Worm (Caenorhabditis elegans) whole organism, L3 larva: ENCODE measurements around the gene F53H4.4.
A peak's percentile ranks its signal among the peaks of the same experiment; 100 is the strongest.

Experiments
- R02D3.7 ChIP-seq: fragments of 150-350 bp; optimal IDR thresholded peaks from 2 replicates; lab custom pipeline; 2014; ENCODE audit warnings: missing biosample characterization, missing genetic modification characterization
- ZK546.5 ChIP-seq: sonication (generic microtip); optimal IDR thresholded peaks from 2 replicates; lab custom pipeline; 2017; ENCODE audit warnings: missing biosample characterization, missing genetic modification characterization
- aly-2 ChIP-seq: fragments of 150-350 bp; optimal IDR thresholded peaks from 2 replicates; lab custom pipeline; 2014; ENCODE audit warnings: missing biosample characterization, missing genetic modification characterization
- ama-1 ChIP-seq: fragments of 150-350 bp; optimal IDR thresholded peaks from 2 replicates; lab custom pipeline; 2018
- ceh-16 ChIP-seq: sonication (generic microtip); optimal IDR thresholded peaks from 2 replicates; lab custom pipeline; 2017; ENCODE audit warnings: missing biosample characterization, missing genetic modification characterization
- ceh-82 ChIP-seq: fragments of 150-350 bp; optimal IDR thresholded peaks from 2 replicates; lab custom pipeline; 2014; ENCODE audit warnings: missing biosample characterization, missing genetic modification characterization
- daf-12 ChIP-seq: fragments of 150-350 bp; optimal IDR thresholded peaks from 2 replicates; lab custom pipeline; 2014; ENCODE audit warnings: missing biosample characterization, missing genetic modification reagents, missing genetic modification characterization
- egl-5 ChIP-seq: fragments of 150-350 bp; optimal IDR thresholded peaks from 2 replicates; lab custom pipeline; 2017; ENCODE audit warnings: missing biosample characterization, missing genetic modification reagents, missing genetic modification characterization, inconsistent platforms
- elt-1 ChIP-seq: fragments of 150-350 bp; optimal IDR thresholded peaks from 2 replicates; lab custom pipeline; 2014; ENCODE audit warnings: missing biosample characterization, missing genetic modification characterization
- elt-2 ChIP-seq: sonication (generic microtip); optimal IDR thresholded peaks from 2 replicates; lab custom pipeline; 2016; ENCODE audit warnings: missing genetic modification reagents, mild to moderate bottlenecking, missing genetic modification characterization, missing compliant biosample characterization
- elt-3 ChIP-seq, 3 experiments: fragments of 150-350 bp in 1 of 3; sonication (generic microtip) in 2 of 3; optimal IDR thresholded peaks; 2 replicates in 2 of 3; 4 replicates in 1 of 3; lab custom pipeline; 2014 to 2017; ENCODE audit warnings: missing biosample characterization in 3 of 3, missing genetic modification characterization in 3 of 3
- eor-1 ChIP-seq, 2 experiments: fragments of 150-350 bp; optimal IDR thresholded peaks; 2 replicates each; lab custom pipeline; 2014 to 2018; ENCODE audit warnings: missing biosample characterization in 2 of 2, missing genetic modification characterization in 2 of 2
- fkh-2 ChIP-seq: fragments of 150-350 bp; optimal IDR thresholded peaks from 2 replicates; lab custom pipeline; 2014; ENCODE audit warnings: missing biosample characterization, missing genetic modification reagents, missing genetic modification characterization
- fos-1 ChIP-seq: fragments of 150-350 bp; optimal IDR thresholded peaks from 2 replicates; lab custom pipeline; 2014; ENCODE audit warnings: missing biosample characterization, missing genetic modification characterization
- hmg-11 ChIP-seq: sonication (generic microtip); optimal IDR thresholded peaks from 2 replicates; lab custom pipeline; 2016; ENCODE audit warnings: missing genetic modification characterization, missing compliant biosample characterization
- jun-1 ChIP-seq: fragments of 150-350 bp; optimal IDR thresholded peaks from 2 replicates; lab custom pipeline; 2014; ENCODE audit warnings: missing biosample characterization, missing genetic modification reagents, missing genetic modification characterization
- lin-15B ChIP-seq: fragments of 150-350 bp; optimal IDR thresholded peaks from 2 replicates; lab custom pipeline; 2014; ENCODE audit warnings: missing biosample characterization, missing genetic modification characterization
- lin-39 ChIP-seq: fragments of 150-350 bp; optimal IDR thresholded peaks from 2 replicates; lab custom pipeline; 2018; ENCODE audit warnings: missing biosample characterization, missing genetic modification reagents, missing genetic modification characterization
- lsy-12 ChIP-seq: sonication (generic microtip); optimal IDR thresholded peaks from 2 replicates; lab custom pipeline; 2016; ENCODE audit warnings: mild to moderate bottlenecking, missing genetic modification characterization, missing compliant biosample characterization
- mdl-1 ChIP-seq: fragments of 150-350 bp; optimal IDR thresholded peaks from 2 replicates; lab custom pipeline; 2014; ENCODE audit warnings: missing biosample characterization, missing genetic modification characterization
- mml-1 ChIP-seq: fragments of 150-350 bp; sonication (generic microtip); optimal IDR thresholded peaks from 3 replicates; lab custom pipeline; 2014; ENCODE audit warnings: missing biosample characterization, missing genetic modification characterization
- nfya-1 ChIP-seq: sonication (generic microtip); optimal IDR thresholded peaks from 2 replicates; lab custom pipeline; 2017; ENCODE audit warnings: missing genetic modification characterization, mild to moderate bottlenecking, missing compliant biosample characterization, antibody characterized with exemption, moderate library complexity; ENCODE audit not compliant: insufficient read depth
- nhr-11 ChIP-seq: fragments of 150-350 bp; optimal IDR thresholded peaks from 2 replicates; lab custom pipeline; 2014; ENCODE audit warnings: missing biosample characterization, missing genetic modification characterization
- nhr-12 ChIP-seq: fragments of 150-350 bp; optimal IDR thresholded peaks from 2 replicates; lab custom pipeline; 2014; ENCODE audit warnings: missing biosample characterization, missing genetic modification characterization
- nhr-237 ChIP-seq: fragments of 150-350 bp; optimal IDR thresholded peaks from 2 replicates; lab custom pipeline; 2014; ENCODE audit warnings: missing biosample characterization, missing genetic modification characterization
- nhr-28 ChIP-seq: fragments of 150-350 bp; optimal IDR thresholded peaks from 2 replicates; lab custom pipeline; 2014; ENCODE audit warnings: missing biosample characterization, missing genetic modification characterization
- nhr-43 ChIP-seq: sonication (generic microtip); optimal IDR thresholded peaks from 2 replicates; lab custom pipeline; 2016; ENCODE audit warnings: mild to moderate bottlenecking, missing genetic modification characterization, missing compliant biosample characterization; ENCODE audit not compliant: poor library complexity, severe bottlenecking
- nhr-67 ChIP-seq: fragments of 150-350 bp; optimal IDR thresholded peaks from 2 replicates; lab custom pipeline; 2014; ENCODE audit warnings: missing biosample characterization, missing genetic modification characterization
- nhr-76 ChIP-seq: fragments of 150-350 bp; sonication (generic microtip); optimal IDR thresholded peaks from 5 replicates; lab custom pipeline; 2014; ENCODE audit warnings: missing biosample characterization, missing genetic modification characterization
- nhr-77 ChIP-seq: fragments of 150-350 bp; optimal IDR thresholded peaks from 2 replicates; lab custom pipeline; 2014; ENCODE audit warnings: missing biosample characterization, missing genetic modification characterization
- pha-4 ChIP-seq: fragments of 150-350 bp; optimal IDR thresholded peaks from 2 replicates; lab custom pipeline; 2014; ENCODE audit warnings: missing biosample characterization, missing genetic modification reagents, missing genetic modification characterization
- pqm-1 ChIP-seq: fragments of 150-350 bp; optimal IDR thresholded peaks from 2 replicates; lab custom pipeline; 2017; ENCODE audit warnings: missing biosample characterization, missing genetic modification characterization, inconsistent platforms
- sea-2 ChIP-seq: fragments of 150-350 bp; sonication (generic microtip); optimal IDR thresholded peaks from 4 replicates; lab custom pipeline; 2014; ENCODE audit warnings: missing biosample characterization, missing genetic modification reagents, missing genetic modification characterization
- snpc-4 ChIP-seq: fragments of 150-350 bp; optimal IDR thresholded peaks from 2 replicates; lab custom pipeline; 2014; ENCODE audit warnings: missing biosample characterization, missing genetic modification characterization
- tbx-2 ChIP-seq: sonication (generic microtip); optimal IDR thresholded peaks from 2 replicates; lab custom pipeline; 2016; ENCODE audit warnings: mild to moderate bottlenecking, missing genetic modification characterization, missing compliant biosample characterization
- unc-62 ChIP-seq: fragments of 150-350 bp; sonication (generic microtip); optimal IDR thresholded peaks from 4 replicates; lab custom pipeline; 2014; ENCODE audit warnings: missing biosample characterization, missing genetic modification reagents, missing genetic modification characterization

The F53H4.4 gene

DNA sequence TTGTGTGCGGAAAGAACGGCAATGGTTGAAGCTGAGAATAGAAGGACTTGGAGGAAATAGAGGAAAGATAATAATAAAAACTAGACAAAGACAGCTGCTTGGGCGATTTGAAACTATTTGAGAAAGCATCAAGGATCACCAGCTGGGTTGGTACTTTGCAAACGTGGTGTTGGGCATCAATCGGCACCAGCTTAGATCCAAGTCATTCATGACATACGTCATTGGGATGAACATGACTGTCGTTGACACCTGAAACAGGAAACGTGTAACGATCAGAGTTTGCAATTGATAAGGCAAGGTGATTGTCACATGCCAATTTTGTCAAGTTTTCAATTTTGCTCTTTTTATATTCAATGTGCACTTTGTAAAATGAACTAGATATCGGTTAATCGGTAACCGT lies 23.7 kb upstream of the F53H4.4 start:
- peak; percentile 58 for TF ChIP-seq tbx-2 (tag; lab: Kevin White, UChicago)
- TF ChIP-seq nhr-77: peak; percentile 47
- peak; percentile 67 for TF ChIP-seq lsy-12 (tag; lab: Kevin White, UChicago)
- peak; percentile 85 for TF ChIP-seq elt-2 (tag; lab: Kevin White, UChicago)
- TF ChIP-seq ama-1 (lab: Kevin White, UChicago): no peak
- no peak for TF ChIP-seq ZK546.5
- peak; percentile 21 for TF ChIP-seq aly-2
- peak; percentile 87 for TF ChIP-seq nhr-43 (tag; lab: Kevin White, UChicago)
- TF ChIP-seq nhr-76 (tag; lab: Kevin White, UChicago): no peak
- no peak for TF ChIP-seq nfya-1 (tag; lab: Kevin White, UChicago)
- no peak for TF ChIP-seq egl-5 (tag; lab: Kevin White, UChicago)
- no peak for TF ChIP-seq elt-3 (tag; optimal IDR thresholded peaks at IDR 0.05; lab: Kevin White, UChicago)
- TF ChIP-seq pqm-1 (tag; lab: Kevin White, UChicago): peak; percentile 87
- no peak for TF ChIP-seq mml-1 (tag; lab: Kevin White, UChicago)
- no peak for TF ChIP-seq nhr-67 (tag; lab: Kevin White, UChicago)
- peak; percentile 3 for TF ChIP-seq pha-4 (tag; lab: Kevin White, UChicago)
- TF ChIP-seq fkh-2 (tag; lab: Kevin White, UChicago): no peak
- TF ChIP-seq nhr-28 (tag; lab: Kevin White, UChicago): no peak
- TF ChIP-seq jun-1 (tag; lab: Kevin White, UChicago): peak; percentile 61

DNA sequence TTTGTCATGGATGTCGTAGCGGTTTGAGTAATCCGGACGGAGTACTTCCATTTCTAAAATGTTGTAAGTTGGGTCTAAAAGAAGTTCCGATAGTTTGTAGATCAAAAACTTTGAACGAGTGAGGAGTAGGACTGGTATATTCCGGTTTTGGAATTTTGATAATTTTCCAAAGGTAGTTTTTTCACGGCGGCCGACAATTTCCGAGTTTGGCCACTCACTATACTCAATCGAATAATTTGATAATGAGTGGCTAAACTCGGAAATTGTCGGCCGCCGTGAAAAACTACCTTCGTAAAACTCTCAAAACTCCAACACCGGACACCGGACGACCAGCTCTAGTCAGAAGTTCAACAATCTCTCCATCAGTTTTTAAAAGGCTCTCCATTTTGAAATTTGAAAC lies 21.9 kb upstream of the F53H4.4 start:
- TF ChIP-seq fos-1 (tag; lab: Kevin White, UChicago) (no peak), ceh-16 (tag; lab: Kevin White, UChicago) (no peak), pqm-1 (tag; lab: Kevin White, UChicago) (no peak), nhr-76 (tag; lab: Kevin White, UChicago) (no peak), mml-1 (tag; lab: Kevin White, UChicago) (no peak), ama-1 (lab: Kevin White, UChicago) (no peak), nhr-237 (no peak), R02D3.7 (tag; lab: Kevin White, UChicago) (no peak)

DNA sequence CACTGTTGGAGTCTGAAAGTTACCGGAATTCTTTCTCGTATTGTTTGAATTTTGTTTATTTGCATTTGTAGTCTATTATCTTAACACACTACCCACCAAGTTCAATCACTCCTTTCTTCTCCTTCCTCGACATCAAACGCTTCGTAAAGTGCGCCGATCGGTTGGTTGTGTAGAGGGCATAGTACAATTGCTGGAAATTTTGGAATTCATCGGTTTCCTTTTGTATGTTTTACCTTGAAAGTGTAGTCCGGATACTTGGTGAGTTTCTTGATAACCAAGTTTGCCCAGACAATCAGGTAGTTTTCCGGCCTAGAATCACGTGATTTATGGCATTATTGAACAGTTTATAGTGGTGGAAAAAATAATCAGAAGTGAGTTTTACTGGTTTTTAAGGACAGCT lies 19.6 kb upstream of the F53H4.4 start:
- no peak for TF ChIP-seq nhr-12 (tag; lab: Kevin White, UChicago)
- no peak for TF ChIP-seq jun-1 (tag; lab: Kevin White, UChicago)
- TF ChIP-seq aly-2: no peak
- TF ChIP-seq snpc-4 (tag; lab: Kevin White, UChicago): no peak
- TF ChIP-seq tbx-2 (tag; lab: Kevin White, UChicago): no peak
- no peak for TF ChIP-seq nhr-76 (tag; lab: Kevin White, UChicago)
- TF ChIP-seq nhr-43 (tag; lab: Kevin White, UChicago): no peak
- TF ChIP-seq nhr-77: no peak
- TF ChIP-seq ceh-82 (tag; lab: Kevin White, UChicago): no peak
- no peak for TF ChIP-seq nhr-28 (tag; lab: Kevin White, UChicago)
- peak; percentile 5 for TF ChIP-seq pqm-1 (tag; lab: Kevin White, UChicago)
- no peak for TF ChIP-seq lin-39 (tag; lab: Kevin White, UChicago)
- no peak for TF ChIP-seq ZK546.5
- no peak for TF ChIP-seq lsy-12 (tag; lab: Kevin White, UChicago)
- no peak for TF ChIP-seq daf-12 (tag; lab: Kevin White, UChicago)
- TF ChIP-seq elt-2 (tag; lab: Kevin White, UChicago): peak; percentile 71

DNA sequence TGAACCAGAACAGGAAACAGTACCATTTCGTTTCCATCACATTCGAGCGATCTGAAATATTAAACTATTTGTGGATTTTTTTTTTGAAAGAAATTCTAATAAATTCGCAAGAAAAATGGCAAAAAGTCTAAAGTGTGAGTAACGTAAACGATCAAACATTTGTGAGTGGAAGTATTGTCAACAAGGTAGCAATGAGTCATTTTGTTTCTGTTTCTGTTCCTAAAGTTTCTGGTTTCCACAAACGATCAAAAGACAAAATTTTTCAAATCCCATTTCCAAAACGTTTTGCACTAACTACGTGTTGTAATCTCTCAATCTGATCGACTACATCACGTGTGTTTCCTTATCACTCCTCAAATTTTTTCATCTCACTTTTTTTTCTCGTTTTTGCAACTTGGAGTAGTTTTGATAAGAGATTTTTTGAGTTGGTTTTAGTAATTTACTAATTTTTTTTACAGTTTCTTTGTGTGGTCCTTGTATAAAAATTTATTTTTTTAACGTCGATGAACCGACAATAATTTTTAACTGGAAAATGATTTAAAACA lies 18.6 kb upstream of the F53H4.4 start, which contains the start of gene F59F4.3:
Gene F59F4.3, minus strand, starts transcription at position 51 of the 545 bp plus-strand sequence.
- TF ChIP-seq elt-2 (tag; lab: Kevin White, UChicago) (peak; percentile 61), mdl-1 (tag; lab: Kevin White, UChicago) (no peak), pha-4 (tag; lab: Kevin White, UChicago) (peak; percentile 29), sea-2 (GFP tag; lab: Kevin White, UChicago) (no peak)

DNA sequence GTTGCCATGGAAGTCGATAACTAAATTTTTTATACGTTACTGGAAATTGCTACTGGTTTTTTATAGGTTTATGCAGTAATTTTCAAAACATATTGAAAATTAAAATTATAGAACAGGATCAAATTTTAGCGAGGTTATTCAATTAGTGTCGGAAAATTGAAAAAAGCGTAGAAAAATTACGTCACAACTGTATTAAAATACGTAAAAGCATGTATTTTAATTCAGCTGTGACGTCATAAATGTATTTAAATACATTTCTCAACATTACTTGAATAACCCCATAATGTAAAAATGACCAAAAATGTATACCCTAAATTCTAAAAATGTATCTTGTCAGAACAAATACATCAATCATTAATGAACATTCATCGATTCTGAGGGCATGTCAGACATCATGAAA lies 17.3 kb upstream of the F53H4.4 start:
- TF ChIP-seq lin-15B (tag; lab: Kevin White, UChicago): no peak
- no peak for TF ChIP-seq jun-1 (tag; lab: Kevin White, UChicago)
- no peak for TF ChIP-seq nhr-28 (tag; lab: Kevin White, UChicago)
- no peak for TF ChIP-seq nhr-11 (tag; lab: Kevin White, UChicago)
- no peak for TF ChIP-seq nhr-77
- no peak for TF ChIP-seq fos-1 (tag; lab: Kevin White, UChicago)
- TF ChIP-seq elt-2 (tag; lab: Kevin White, UChicago): no peak
- TF ChIP-seq unc-62 (GFP tag; lab: Kevin White, UChicago): no peak
- no peak for TF ChIP-seq elt-3 (tag; optimal IDR thresholded peaks at IDR 0.05; lab: Kevin White, UChicago)
- no peak for TF ChIP-seq lsy-12 (tag; lab: Kevin White, UChicago)
- TF ChIP-seq R02D3.7 (tag; lab: Kevin White, UChicago): no peak
- TF ChIP-seq elt-1: no peak
- no peak for TF ChIP-seq pha-4 (tag; lab: Kevin White, UChicago)
- no peak for TF ChIP-seq ama-1 (lab: Kevin White, UChicago)
- TF ChIP-seq hmg-11 (tag; lab: Kevin White, UChicago): no peak
- TF ChIP-seq eor-1 (tag; optimal IDR thresholded peaks at IDR 0.05; lab: Kevin White, UChicago): no peak
- no peak for TF ChIP-seq ceh-82 (tag; lab: Kevin White, UChicago)
- no peak for TF ChIP-seq pqm-1 (tag; lab: Kevin White, UChicago)
- TF ChIP-seq nhr-12 (tag; lab: Kevin White, UChicago): no peak
